Worm (Caenorhabditis elegans): ENCODE data around the gene C56C10.6.

The C56C10.6 gene

ce11 chrII:6589408-6589807 lies 8.3 kb upstream of the C56C10.6 start, which contains the start of gene vps-32.1 (continued):
- no peak for TF ChIP-seq isw-1 (GFP tag; IDR thresholded peaks at IDR 0.05)
- TF ChIP-seq C16A3.4 (tag; optimal IDR thresholded peaks at IDR 0.05) = no peak

ce11 chrII:6588605-6589292 lies 7.6 kb upstream of the C56C10.6 start, which contains the start of gene icd-1:
icd-1 (minus strand) TSS chrII:6588655.
- TF ChIP-seq F16B12.6 (tag; optimal IDR thresholded peaks at IDR 0.05) (peak; percentile 69), lsy-2 (tag; optimal IDR thresholded peaks at IDR 0.05) (peak; percentile 94 to 96), efl-1 (optimal IDR thresholded peaks at IDR 0.05) (peak; percentile 93 to 96), efl-1 (GFP tag; optimal IDR thresholded peaks at IDR 0.05 in 1 of 2) (peak; percentile 73 to 98), zip-4 (GFP tag; optimal IDR thresholded peaks at IDR 0.05) (peak; percentile 99), nhr-11 (tag; optimal IDR thresholded peaks at IDR 0.05) (peak; percentile 97), lin-35 (GFP tag; optimal IDR thresholded peaks at IDR 0.05) (peak; percentile 84 to 87), pax-3 (tag; optimal IDR thresholded peaks at IDR 0.05) (peak; percentile 90), snu-23 (GFP tag; optimal IDR thresholded peaks at IDR 0.05) (peak; percentile 99), mef-2 (tag; optimal IDR thresholded peaks at IDR 0.05) (peak; percentile 67), nhr-71 (tag; optimal IDR thresholded peaks at IDR 0.05) (peak; percentile 99), lin-39 (tag; optimal IDR thresholded peaks at IDR 0.05) (peak; percentile 94), nhr-76 (tag; optimal IDR thresholded peaks at IDR 0.05) (no peak), blmp-1 (tag; optimal IDR thresholded peaks at IDR 0.05) (peak; percentile 79), lin-13 (GFP tag; optimal IDR thresholded peaks at IDR 0.05) (peak; percentile 84), ceh-8 (GFP tag; optimal IDR thresholded peaks at IDR 0.05) (peak; percentile 80), elt-2 (tag; optimal IDR thresholded peaks at IDR 0.05) (peak; percentile 84), unc-30 (tag; optimal IDR thresholded peaks at IDR 0.05) (no peak), ceh-63 (GFP tag; optimal IDR thresholded peaks at IDR 0.05) (no peak), sox-4 (tag; optimal IDR thresholded peaks at IDR 0.05) (peak; percentile 44), unc-130 (tag; optimal IDR thresholded peaks at IDR 0.05) (peak; percentile 74), fos-1 (tag; optimal IDR thresholded peaks at IDR 0.05) (peak; percentile 95), fkh-10 (GFP tag; optimal IDR thresholded peaks at IDR 0.05) (peak; percentile 86), lin-14 (GFP tag; optimal IDR thresholded peaks at IDR 0.05) (peak; percentile 98), nhr-84 (tag; optimal IDR thresholded peaks at IDR 0.05) (no peak), lin-15B (tag; optimal IDR thresholded peaks at IDR 0.05) (peak; percentile 71), nhr-47 (tag; optimal IDR thresholded peaks at IDR 0.05) (peak; percentile 97), unc-86 (tag; optimal IDR thresholded peaks at IDR 0.05) (peak; percentile 95), C34B4.2 (tag; optimal IDR thresholded peaks at IDR 0.05) (no peak), C16A3.4 (tag; optimal IDR thresholded peaks at IDR 0.05) (peak; percentile 92), ceh-90 (tag; optimal IDR thresholded peaks at IDR 0.05) (peak; percentile 28), snpc-4 (tag; optimal IDR thresholded peaks at IDR 0.05) (peak; percentile 83), ceh-82 (tag; optimal IDR thresholded peaks at IDR 0.05) (peak; percentile 91 to 95 (median 93)), dsc-1 (tag; optimal IDR thresholded peaks at IDR 0.05) (peak; percentile 94), nhr-77 (tag; optimal IDR thresholded peaks at IDR 0.05) (peak; percentile 94), elt-3 (tag; optimal IDR thresholded peaks at IDR 0.05) (peak in 5 of 6 experiments; percentile 50 to 93 (median 68)), irx-1 (tag; optimal IDR thresholded peaks at IDR 0.05) (peak; percentile 88), ztf-11 (tag; optimal IDR thresholded peaks at IDR 0.05) (peak in 1 of 2 experiments; percentile 85), pqm-1 (tag; optimal IDR thresholded peaks at IDR 0.05) (no peak), jun-1 (tag; optimal IDR thresholded peaks at IDR 0.05) (peak; percentile 94), hlh-4 (tag; optimal IDR thresholded peaks at IDR 0.05) (no peak), nhr-90 (tag; optimal IDR thresholded peaks at IDR 0.05; ENCODE audit: poor library complexity) (peak; percentile 94), sup-37 (GFP tag; optimal IDR thresholded peaks at IDR 0.05) (peak; percentile 75), nhr-20 (tag; optimal IDR thresholded peaks at IDR 0.05) (peak; percentile 98), rnt-1 (tag; optimal IDR thresholded peaks at IDR 0.05) (peak; percentile 92), egl-13 (tag; optimal IDR thresholded peaks at IDR 0.05) (peak; percentile 86), zag-1 (tag; optimal IDR thresholded peaks at IDR 0.05) (peak; percentile 73), fkh-8 (tag; optimal IDR thresholded peaks at IDR 0.05) (peak; percentile 96), nhr-28 (tag; optimal IDR thresholded peaks at IDR 0.05) (no peak)
